Fruit fly (Drosophila melanogaster) whole organism, wandering third instar larva: ENCODE results near the gene Snoo.

Experiments
- CG32264 ChIP-seq: fragments of 200-800 bp; sonication (Bioruptor generic); optimal IDR thresholded peaks from 2 replicates; lab custom pipeline; 2016; ENCODE audit warnings: missing biosample characterization, missing genetic modification characterization
- Jra ChIP-seq: sonication (Bioruptor generic); optimal IDR thresholded peaks from 2 replicates; lab custom pipeline; 2016; ENCODE audit warnings: missing biosample characterization, missing genetic modification characterization
- N ChIP-seq: fragments of >200 bp; optimal IDR thresholded peaks from 2 replicates; lab custom pipeline; 2018; ENCODE audit warnings: missing biosample characterization, missing external identifiers, missing genetic modification characterization
- Vsx2 ChIP-seq: fragments of 200-300, 225-300 bp; sonication (Bioruptor generic); optimal IDR thresholded peaks from 2 replicates; lab custom pipeline; 2018; ENCODE audit warnings: missing biosample characterization, missing genetic modification characterization; ENCODE audit not compliant: partially characterized antibody
- brk ChIP-seq: fragments of 200-800 bp; sonication (Bioruptor generic); optimal IDR thresholded peaks from 2 replicates; lab custom pipeline; 2016; ENCODE audit warnings: missing biosample characterization, mild to moderate bottlenecking, missing genetic modification characterization
- dl ChIP-seq, 2 experiments: fragments of 175-275, 200-275 bp in 1 of 2; fragments of 200-275 bp in 1 of 2; sonication (Bioruptor generic); optimal IDR thresholded peaks; lab custom pipeline; 2018; ENCODE audit warnings: mild to moderate bottlenecking in 2 of 2, missing biosample characterization in 2 of 2, missing genetic modification characterization in 2 of 2, moderate library complexity in 2 of 2; ENCODE audit not compliant: partially characterized antibody in 2 of 2, insufficient read depth in 1 of 2
- dmrt93B ChIP-seq: fragments of 200-800 bp; sonication (Bioruptor generic); optimal IDR thresholded peaks from 2 replicates; lab custom pipeline; 2018; ENCODE audit warnings: missing biosample characterization, mild to moderate bottlenecking, missing genetic modification characterization
- fru ChIP-seq: fragments of 200-800 bp; sonication (Bioruptor generic); optimal IDR thresholded peaks from 3 replicates; lab custom pipeline; 2016; ENCODE audit warnings: missing biosample characterization, mild to moderate bottlenecking, missing genetic modification characterization
- h ChIP-seq: fragments of 200-800 bp; sonication (Bioruptor generic); optimal IDR thresholded peaks from 3 replicates; lab custom pipeline; 2016; ENCODE audit warnings: missing biosample characterization, mild to moderate bottlenecking, missing genetic modification characterization
- psq ChIP-seq: fragments of 200-800 bp; sonication (Bioruptor generic); optimal IDR thresholded peaks from 3 replicates; lab custom pipeline; 2017; ENCODE audit warnings: missing biosample characterization, mild to moderate bottlenecking, missing genetic modification characterization, moderate library complexity
- rgr ChIP-seq: fragments of 200-800 bp; sonication (Bioruptor generic); optimal IDR thresholded peaks from 3 replicates; lab custom pipeline; 2016; ENCODE audit warnings: missing biosample characterization, mild to moderate bottlenecking, missing genetic modification characterization
- usp ChIP-seq: fragments of >200 bp; optimal IDR thresholded peaks from 2 replicates; lab custom pipeline; 2017; ENCODE audit warnings: missing biosample characterization, missing genetic modification characterization
- woc ChIP-seq: sonication (Bioruptor generic); optimal IDR thresholded peaks from 2 replicates; lab custom pipeline; 2016; ENCODE audit warnings: missing biosample characterization, mild to moderate bottlenecking, missing genetic modification characterization

DNA sequence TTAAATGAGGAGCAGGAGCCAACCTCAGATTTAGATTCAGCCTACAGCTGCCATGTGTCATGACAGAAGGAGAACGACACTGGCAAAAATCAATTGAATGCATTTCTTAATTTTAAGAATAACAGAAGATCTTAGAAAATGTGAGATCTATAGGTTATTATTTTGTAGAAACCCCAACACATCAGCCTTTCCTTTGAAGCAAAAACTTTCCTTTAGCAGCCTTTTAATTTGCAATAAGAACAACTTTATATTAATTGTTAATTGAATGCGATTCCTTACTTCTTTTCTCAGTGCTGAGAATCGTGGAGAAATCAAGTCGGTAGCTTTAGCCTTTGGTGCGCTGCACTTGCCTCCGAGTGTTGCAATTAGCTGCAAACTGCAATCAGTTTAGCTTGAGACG lies 63.4 kb downstream of the Snoo start:
- TF ChIP-seq fru (GFP tag; lab: Kevin White, UChicago) (no peak), Jra (no peak), brk (no peak), psq (GFP tag; lab: Kevin White, UChicago) (no peak), dmrt93B (GFP tag; lab: Kevin White, UChicago) (no peak), dl (GFP tag; optimal IDR thresholded peaks at IDR 0.05; lab: Kevin White, UChicago; ENCODE audit: insufficient read depth in 1 of 2, partially characterized antibody in 2 of 2) (no peak), CG32264 (GFP tag; lab: Kevin White, UChicago) (no peak), usp (no peak), Vsx2 (GFP tag; lab: Kevin White, UChicago) (no peak), woc (GFP tag; lab: Kevin White, UChicago) (no peak), rgr (GFP tag; lab: Kevin White, UChicago) (no peak), h (GFP tag; lab: Kevin White, UChicago) (no peak), N (GFP tag; lab: Kevin White, UChicago) (no peak)
